Worm (Caenorhabditis elegans) whole organism, young adult: ENCODE data around the gene col-147.
A peak's percentile ranks its signal among the peaks of the same experiment; 100 is the strongest.

ENCODE experiments used
- B0019.2 ChIP-seq: fragments of 200-800 bp; sonication (Bioruptor generic); conservative IDR thresholded peaks from 2 replicates; pipeline ENCODE4 v1.3.6; 2022; ENCODE audit warnings: missing genetic modification reagents, missing genetic modification characterization, missing compliant biosample characterization
- C17E4.6 ChIP-seq: fragments of 200-800 bp; sonication (Bioruptor generic); IDR thresholded peaks from 2 replicates; pipeline ENCODE4 v1.3.6; 2022; ENCODE audit warnings: missing genetic modification reagents, missing genetic modification characterization, missing compliant biosample characterization
- F49E8.2 ChIP-seq: sonication (generic microtip); optimal IDR thresholded peaks from 3 replicates; lab custom pipeline; 2017; ENCODE audit warnings: missing genetic modification characterization, mild to moderate bottlenecking, missing compliant biosample characterization, antibody characterized with exemption, moderate library complexity; ENCODE audit not compliant: insufficient read depth
- F52B5.7 ChIP-seq: sonication (generic microtip); optimal IDR thresholded peaks from 2 replicates; lab custom pipeline; 2016; ENCODE audit warnings: mild to moderate bottlenecking, missing genetic modification characterization, missing compliant biosample characterization
- F57A8.1 ChIP-seq: fragments of 200-800 bp; sonication (Bioruptor generic); optimal IDR thresholded peaks from 2 replicates; lab custom pipeline; 2018; ENCODE audit warnings: mild to moderate bottlenecking, missing genetic modification characterization, moderate library complexity, missing compliant biosample characterization
- F57C9.4 ChIP-seq: sonication (generic microtip); optimal IDR thresholded peaks from 2 replicates; lab custom pipeline; 2017; ENCODE audit warnings: mild to moderate bottlenecking, missing genetic modification characterization, missing compliant biosample characterization
- K11D2.4 ChIP-seq: fragments of 200-800 bp; sonication (Bioruptor generic); IDR thresholded peaks from 2 replicates; pipeline ENCODE4 v1.3.6; 2022; ENCODE audit warnings: missing genetic modification reagents, missing genetic modification characterization, missing compliant biosample characterization
- Y56A3A.18 ChIP-seq: fragments of 200-800 bp; sonication (Bioruptor generic); IDR thresholded peaks from 2 replicates; pipeline ENCODE4 v1.3.6; 2022; ENCODE audit warnings: missing genetic modification reagents, missing genetic modification characterization, missing compliant biosample characterization
- Y79H2A.3 ChIP-seq: fragments of 200-800 bp; sonication (Bioruptor generic); conservative IDR thresholded peaks from 2 replicates; pipeline ENCODE4 v1.3.6; 2022; ENCODE audit warnings: missing genetic modification reagents, missing genetic modification characterization, missing compliant biosample characterization
- ama-1 ChIP-seq, 3 experiments: fragments of 150-350 bp in 1 of 3; sonication (generic microtip) in 2 of 3; optimal IDR thresholded peaks; 2 replicates each; lab custom pipeline; 2014 to 2018; ENCODE audit warnings: missing biosample characterization in 2 of 3, missing genetic modification characterization in 2 of 3, missing genetic modification reagents in 2 of 3
- attf-6 ChIP-seq: fragments of 200-800 bp; sonication (Bioruptor generic); IDR thresholded peaks from 2 replicates; pipeline ENCODE4 v1.3.6; 2022; ENCODE audit warnings: missing genetic modification reagents, missing genetic modification characterization, missing compliant biosample characterization
- ccch-3 ChIP-seq: fragments of 200-800 bp; sonication (Bioruptor generic); optimal IDR thresholded peaks from 2 replicates; lab custom pipeline; 2018; ENCODE audit warnings: mild to moderate bottlenecking, missing genetic modification characterization, missing compliant biosample characterization
- cebp-1 ChIP-seq, 2 experiments: fragments of 200-800 bp in 1 of 2; sonication (Bioruptor generic) in 1 of 2; sonication (generic microtip) in 1 of 2; IDR thresholded peaks in 1 of 2; optimal IDR thresholded peaks in 1 of 2; 2 replicates each; pipeline versions ENCODE4 v1.3.6 to Lab custom; 2017 to 2022; ENCODE audit warnings: missing compliant biosample characterization in 2 of 2, missing genetic modification characterization in 2 of 2, mild to moderate bottlenecking in 1 of 2, missing genetic modification reagents in 1 of 2, moderate library complexity in 1 of 2
- cebp-2 ChIP-seq: fragments of 200-800 bp; sonication (Bioruptor generic); IDR thresholded peaks from 2 replicates; pipeline ENCODE4 v1.3.6; 2022; ENCODE audit warnings: missing genetic modification characterization, missing compliant biosample characterization
- ceh-79 ChIP-seq: sonication (generic microtip); optimal IDR thresholded peaks from 2 replicates; lab custom pipeline; 2017; ENCODE audit warnings: mild to moderate bottlenecking, missing genetic modification characterization, missing compliant biosample characterization
- chd-7 ChIP-seq: sonication (generic microtip); optimal IDR thresholded peaks from 2 replicates; lab custom pipeline; 2016; ENCODE audit warnings: mild to moderate bottlenecking, missing genetic modification characterization, moderate library complexity, missing compliant biosample characterization
- egl-18 ChIP-seq: fragments of 200-800 bp; sonication (Bioruptor generic); IDR thresholded peaks from 2 replicates; pipeline ENCODE4 v1.3.6; 2022; ENCODE audit warnings: missing genetic modification reagents, missing genetic modification characterization, missing compliant biosample characterization
- egrh-3 ChIP-seq: fragments of 200-800 bp; sonication (Bioruptor generic); IDR thresholded peaks from 2 replicates; pipeline ENCODE4 v1.3.6; 2022; ENCODE audit warnings: missing genetic modification reagents, missing genetic modification characterization, missing compliant biosample characterization
- fkh-3 ChIP-seq: sonication (generic microtip); optimal IDR thresholded peaks from 2 replicates; lab custom pipeline; 2016; ENCODE audit warnings: mild to moderate bottlenecking, missing genetic modification characterization, missing compliant biosample characterization
- gei-17 ChIP-seq: fragments of 200-800 bp; sonication (Bioruptor generic); optimal IDR thresholded peaks from 2 replicates; lab custom pipeline; 2018; ENCODE audit warnings: mild to moderate bottlenecking, missing genetic modification characterization, missing compliant biosample characterization
- him-1 ChIP-seq: sonication (generic microtip); optimal IDR thresholded peaks from 2 replicates; lab custom pipeline; 2016; ENCODE audit warnings: missing genotype, missing genetic modification reagents, missing genetic modification characterization, missing compliant biosample characterization
- hlh-26 ChIP-seq: fragments of 200-800 bp; sonication (Bioruptor generic); conservative IDR thresholded peaks from 2 replicates; pipeline ENCODE4 v1.3.6; 2022; ENCODE audit warnings: missing genetic modification reagents, missing genetic modification characterization, missing compliant biosample characterization
- let-607 ChIP-seq, 2 experiments: fragments of 200-800 bp in 1 of 2; sonication (Bioruptor generic) in 1 of 2; sonication (generic microtip) in 1 of 2; optimal IDR thresholded peaks; 2 replicates each; lab custom pipeline; 2016 to 2018; ENCODE audit warnings: mild to moderate bottlenecking in 2 of 2, missing compliant biosample characterization in 2 of 2, missing genetic modification characterization in 2 of 2, moderate library complexity in 2 of 2, missing genotype in 1 of 2
- lir-1 ChIP-seq: fragments of 200-800 bp; sonication (Bioruptor generic); conservative IDR thresholded peaks from 2 replicates; pipeline ENCODE4 v1.3.6; 2022; ENCODE audit warnings: missing genetic modification reagents, missing genetic modification characterization, missing compliant biosample characterization
- lsl-1 ChIP-seq: fragments of 200-800 bp; sonication (Bioruptor generic); optimal IDR thresholded peaks from 2 replicates; lab custom pipeline; 2018; ENCODE audit warnings: mild to moderate bottlenecking, missing genetic modification characterization, moderate library complexity, missing compliant biosample characterization
- madf-3 ChIP-seq: fragments of 200-800 bp; sonication (Bioruptor generic); IDR thresholded peaks from 2 replicates; pipeline ENCODE4 v1.3.6; 2022; ENCODE audit warnings: missing genetic modification reagents, missing genetic modification characterization, missing compliant biosample characterization
- madf-6 ChIP-seq: fragments of 200-800 bp; sonication (Bioruptor generic); IDR thresholded peaks from 2 replicates; pipeline ENCODE4 v1.3.6; 2022; ENCODE audit warnings: missing genetic modification reagents, missing genetic modification characterization, missing compliant biosample characterization
- nfya-1 ChIP-seq: sonication (generic microtip); optimal IDR thresholded peaks from 2 replicates; lab custom pipeline; 2017; ENCODE audit warnings: antibody characterized with exemption, missing compliant biosample characterization, missing genetic modification characterization, borderline replicate concordance; ENCODE audit not compliant: insufficient read depth
- nfyb-1 ChIP-seq: fragments of 200-800 bp; sonication (Bioruptor generic); IDR thresholded peaks from 2 replicates; pipeline ENCODE4 v1.3.6; 2022; ENCODE audit warnings: missing genetic modification reagents, missing genetic modification characterization, missing compliant biosample characterization
- nhr-80 ChIP-seq: sonication (generic microtip); optimal IDR thresholded peaks from 2 replicates; lab custom pipeline; 2016; ENCODE audit warnings: missing genetic modification characterization, missing compliant biosample characterization
- rpc-1 ChIP-seq, 2 experiments: fragments of 150-350 bp in 1 of 2; sonication (generic microtip) in 1 of 2; optimal IDR thresholded peaks; 2 replicates each; lab custom pipeline; 2014 to 2018; ENCODE audit warnings: missing biosample characterization in 1 of 2, missing genetic modification characterization in 1 of 2, missing genetic modification reagents in 1 of 2, missing genotype in 1 of 2
- snpc-1.3 ChIP-seq: sonication (generic microtip); optimal IDR thresholded peaks from 2 replicates; lab custom pipeline; 2017; ENCODE audit warnings: missing genetic modification characterization, mild to moderate bottlenecking, missing compliant biosample characterization, antibody characterized with exemption, moderate library complexity, missing genotype, missing genetic modification reagents; ENCODE audit not compliant: insufficient read depth
- tbx-9 ChIP-seq: sonication (generic microtip); optimal IDR thresholded peaks from 2 replicates; lab custom pipeline; 2016; ENCODE audit warnings: borderline replicate concordance, missing genetic modification characterization, inconsistent platforms, missing compliant biosample characterization
- tlf-1 ChIP-seq: fragments of 200-800 bp; sonication (Bioruptor generic); optimal IDR thresholded peaks from 2 replicates; lab custom pipeline; 2018; ENCODE audit warnings: mild to moderate bottlenecking, missing genetic modification characterization, missing compliant biosample characterization
- unc-62 ChIP-seq: fragments of 150-350 bp; optimal IDR thresholded peaks from 2 replicates; lab custom pipeline; 2014; ENCODE audit warnings: missing biosample characterization, missing genetic modification reagents, missing genetic modification characterization
- zfh-2 ChIP-seq: fragments of 200-800 bp; sonication (Bioruptor generic); conservative IDR thresholded peaks from 2 replicates; pipeline ENCODE4 v1.3.6; 2022; ENCODE audit warnings: missing genetic modification reagents, missing genetic modification characterization, missing compliant biosample characterization
- ztf-22 ChIP-seq: fragments of 200-800 bp; sonication (Bioruptor generic); optimal IDR thresholded peaks from 2 replicates; lab custom pipeline; 2018; ENCODE audit warnings: mild to moderate bottlenecking, missing genetic modification characterization, moderate library complexity, missing compliant biosample characterization
- ztf-26 ChIP-seq: sonication (generic microtip); optimal IDR thresholded peaks from 2 replicates; lab custom pipeline; 2017; ENCODE audit warnings: missing genetic modification characterization, missing compliant biosample characterization
- ztf-28 ChIP-seq: fragments of 200-800 bp; sonication (Bioruptor generic); IDR thresholded peaks from 2 replicates; pipeline ENCODE4 v1.3.6; 2022; ENCODE audit warnings: missing genetic modification reagents, missing genetic modification characterization, missing compliant biosample characterization

The col-147 gene

ce11 chrV:9633313-9633712, at the start of gene col-147:
Gene col-147 (minus strand): TSS chrV:9633338.
- TF ChIP-seq egrh-3 (GFP tag; lab: Robert Waterston, UW) (no peak), rpc-1 (optimal IDR thresholded peaks at IDR 0.05; lab: Kevin White, UChicago) (no peak), rpc-1 (tag; optimal IDR thresholded peaks at IDR 0.05; lab: Kevin White, UChicago) (no peak), Y79H2A.3 (no peak), madf-3 (GFP tag; lab: Robert Waterston, UW) (no peak), fkh-3 (no peak), F52B5.7 (tag; lab: Kevin White, UChicago) (no peak), egl-18 (GFP tag; lab: Robert Waterston, UW) (no peak), K11D2.4 (GFP tag; lab: Robert Waterston, UW) (no peak), Y56A3A.18 (GFP tag; lab: Robert Waterston, UW) (no peak), zfh-2 (GFP tag; lab: Robert Waterston, UW) (no peak), tlf-1 (GFP tag; lab: Kevin White, UChicago) (no peak), C17E4.6 (GFP tag; lab: Robert Waterston, UW) (no peak)

- TF ChIP-seq tbx-9 = no peak
- no peak for TF ChIP-seq F57C9.4 (tag; lab: Kevin White, UChicago)
- no peak for TF ChIP-seq ztf-26 (tag; lab: Kevin White, UChicago)
- TF ChIP-seq ztf-22 (GFP tag; lab: Kevin White, UChicago) = no peak
- no peak for TF ChIP-seq C17E4.6 (GFP tag; lab: Robert Waterston, UW)
- TF ChIP-seq F57A8.1 (GFP tag; lab: Kevin White, UChicago) = no peak
- no peak for TF ChIP-seq snpc-1.3
- no peak for TF ChIP-seq fkh-3
- no peak for TF ChIP-seq ama-1 (optimal IDR thresholded peaks at IDR 0.05; lab: Kevin White, UChicago)
- TF ChIP-seq ama-1 (GFP tag; optimal IDR thresholded peaks at IDR 0.05; lab: Kevin White, UChicago) = no peak
- TF ChIP-seq ceh-79 (tag; lab: Kevin White, UChicago) = no peak
These were observed 47.1 kb upstream of the col-147 start for ce11 chrV:9680260-9680659.

ce11 chrV:9679166-9679565, 46.0 kb upstream of the col-147 start, which contains the start of gene ZK287.9:
Gene ZK287.9 (plus strand): TSS chrV:9679357.
- TF ChIP-seq lir-1 (GFP tag; lab: Robert Waterston, UW) (no peak), nhr-80 (tag; lab: Kevin White, UChicago) (peak; percentile 80), let-607 (tag; optimal IDR thresholded peaks at IDR 0.05; lab: Kevin White, UChicago) (peak; percentile 73 to 93), unc-62 (peak; percentile 34), gei-17 (GFP tag; lab: Kevin White, UChicago) (no peak)

DNA sequence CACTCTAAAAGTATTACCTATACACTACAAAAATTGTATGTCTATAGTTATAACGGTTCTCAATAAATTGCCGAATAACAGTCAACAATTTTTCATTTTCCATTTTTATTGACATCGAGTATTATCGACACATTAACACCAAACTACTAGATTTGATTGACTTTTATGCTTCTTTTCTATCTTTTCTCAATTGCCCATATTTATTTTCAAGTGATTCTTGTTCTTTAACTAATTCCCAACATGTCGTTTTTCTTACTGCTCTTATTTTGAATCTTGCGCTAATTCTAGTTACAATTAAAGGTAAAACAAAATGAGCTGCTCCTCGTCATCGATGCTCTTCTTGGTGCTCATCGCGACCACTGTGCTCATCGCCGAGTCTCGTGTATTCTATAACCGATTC, 44.8 kb upstream of the col-147 start, which contains the start of gene cthd-1:
Gene cthd-1, plus strand, starts transcription at position 301 of the 400 bp plus-strand sequence.
- TF ChIP-seq nfyb-1 (GFP tag; lab: Robert Waterston, UW) (no peak), cebp-2 (GFP tag; lab: Robert Waterston, UW) (no peak), nhr-80 (tag; lab: Kevin White, UChicago) (peak; percentile 6), cebp-1 (GFP tag; IDR thresholded peaks at IDR 0.05; lab: Robert Waterston, UW) (no peak), cebp-1 (tag; optimal IDR thresholded peaks at IDR 0.05; lab: Kevin White, UChicago) (no peak), ccch-3 (GFP tag; lab: Kevin White, UChicago) (no peak)

DNA sequence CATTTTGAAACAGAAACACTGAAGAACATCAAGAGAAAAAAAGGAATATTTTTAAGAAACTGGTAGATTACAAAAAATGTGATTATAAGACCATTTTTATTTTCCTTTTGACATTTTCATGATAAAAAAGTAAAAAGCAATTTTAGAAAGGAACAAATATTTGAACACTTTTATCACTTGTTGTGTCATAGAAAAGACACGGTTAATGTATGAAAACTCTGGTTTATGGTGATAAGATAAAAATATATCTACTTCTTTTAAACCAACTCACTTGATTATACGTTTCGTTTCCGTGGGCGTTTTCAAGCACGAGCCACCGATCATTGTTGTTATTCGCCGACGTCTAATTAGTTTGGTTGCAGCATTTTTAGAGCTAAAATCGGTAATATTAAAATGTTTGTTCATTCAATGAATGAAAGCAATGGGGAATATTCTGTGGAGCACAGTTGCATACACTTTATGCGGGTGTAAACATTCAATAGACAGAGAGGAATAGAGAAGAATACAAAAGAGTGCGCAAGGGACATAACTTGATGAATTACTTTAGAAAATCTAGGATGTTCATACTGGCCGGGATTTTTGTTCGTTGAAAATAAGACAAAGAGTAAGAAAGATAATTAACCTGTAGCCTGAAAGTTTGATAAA, 40.2 kb upstream of the col-147 start, which contains the start of gene sulp-8:
Gene sulp-8, minus strand, starts transcription at position 469 of the 645 bp plus-strand sequence.
- TF ChIP-seq B0019.2 (GFP tag; lab: Robert Waterston, UW) = no peak
- TF ChIP-seq lsl-1 (GFP tag; lab: Kevin White, UChicago) = no peak
- TF ChIP-seq chd-7 = no peak
- no peak for TF ChIP-seq hlh-26 (GFP tag; lab: Robert Waterston, UW)
- TF ChIP-seq F49E8.2 (tag; lab: Kevin White, UChicago) = no peak
- no peak for TF ChIP-seq ztf-26 (tag; lab: Kevin White, UChicago)
- no peak for TF ChIP-seq madf-6
- no peak for TF ChIP-seq ama-1 (optimal IDR thresholded peaks at IDR 0.05; lab: Kevin White, UChicago)
- no peak for TF ChIP-seq ama-1 (GFP tag; optimal IDR thresholded peaks at IDR 0.05; lab: Kevin White, UChicago)
- TF ChIP-seq attf-6 (GFP tag; lab: Robert Waterston, UW) = no peak
- TF ChIP-seq nfya-1 (tag; lab: Kevin White, UChicago) = no peak
- TF ChIP-seq ztf-28 (GFP tag; lab: Robert Waterston, UW) = no peak
- no peak for TF ChIP-seq him-1 (tag; lab: Kevin White, UChicago)
